Worm (Caenorhabditis elegans) whole organism, midembryonic: Measurements from ENCODE around the gene srv-8.

Experiments used
- T22C8.4 ChIP-seq: fragments of 200-800 bp; sonication (Bioruptor generic); IDR thresholded peaks from 2 replicates; pipeline ENCODE4 v1.3.6; 2022; ENCODE audit warnings: missing genetic modification characterization, missing compliant biosample characterization
- flt-1 ChIP-seq: fragments of 200-800 bp; sonication (Bioruptor generic); IDR thresholded peaks from 2 replicates; pipeline ENCODE4 v1.3.6; 2022; ENCODE audit warnings: missing genetic modification characterization, missing compliant biosample characterization
- klf-2 ChIP-seq: fragments of 200-800 bp; sonication (Bioruptor generic); conservative IDR thresholded peaks from 2 replicates; pipeline ENCODE4 v1.3.6; 2022; ENCODE audit warnings: missing genetic modification reagents, missing genetic modification characterization, missing compliant biosample characterization
- ztf-23 ChIP-seq: fragments of 200-800 bp; sonication (Bioruptor generic); IDR thresholded peaks from 2 replicates; pipeline ENCODE4 v1.3.6; 2022; ENCODE audit warnings: missing genetic modification reagents, missing genetic modification characterization, missing compliant biosample characterization
- ztf-29 ChIP-seq: fragments of 200-800 bp; sonication (Bioruptor generic); IDR thresholded peaks from 2 replicates; pipeline ENCODE4 v1.3.6; 2022; ENCODE audit warnings: missing genetic modification reagents, missing genetic modification characterization, missing compliant biosample characterization

ce11 chrV:13462974-13463373 lies 42.4 kb upstream of the srv-8 start, which contains the start of gene frm-10:
- TF ChIP-seq ztf-29 (GFP tag; lab: Robert Waterston, UW) (no peak), klf-2 (no peak), flt-1 (GFP tag; lab: Robert Waterston, UW) (no peak), ztf-23 (GFP tag; lab: Robert Waterston, UW) (no peak), T22C8.4 (no peak)
